Fruit fly (Drosophila melanogaster): ENCODE results near the gene MED30.
A peak's percentile ranks its signal among the peaks of the same experiment; 100 is the strongest.

Gene MED30

dm6 chr3L:636434-636833, 17.5 kb downstream of the MED30 start (continued):
- TF ChIP-seq Sox100B (GFP tag; optimal IDR thresholded peaks at IDR 0.05) (peak; percentile 44), CTCF (GFP tag; optimal IDR thresholded peaks at IDR 0.05) (peak; percentile 25), CG43689 (GFP tag; IDR thresholded peaks at IDR 0.05) (no peak), CG4404 (GFP tag; IDR thresholded peaks at IDR 0.05) (peak; percentile 63), cas (GFP tag; IDR thresholded peaks at IDR 0.05) (no peak), CG17186 (GFP tag; optimal IDR thresholded peaks at IDR 0.05) (peak; percentile 6), salm (tag; optimal IDR thresholded peaks at IDR 0.05) (peak; percentile 59), ham (GFP tag; IDR thresholded peaks at IDR 0.05) (no peak), eve (GFP tag; optimal IDR thresholded peaks at IDR 0.05) (peak in 1 of 2 experiments; percentile 64), CG4424 (GFP tag; optimal IDR thresholded peaks at IDR 0.05) (peak; percentile 75), CG11723 (GFP tag; optimal IDR thresholded peaks at IDR 0.05) (peak; percentile 52), CG14014 (GFP tag; IDR thresholded peaks at IDR 0.05) (peak; percentile 32; the same call in 1 of the 2 replicates), Antp (GFP tag; optimal IDR thresholded peaks at IDR 0.05) (peak; percentile 21), Sry-δ (GFP tag; optimal IDR thresholded peaks at IDR 0.05) (no peak), Abd-B (GFP tag; optimal IDR thresholded peaks at IDR 0.05) (peak; percentile 15), CG10209 (GFP tag; optimal IDR thresholded peaks at IDR 0.05) (peak; percentile 70), CG9215 (GFP tag; IDR thresholded peaks at IDR 0.05) (no peak), CG11695 (GFP tag; IDR thresholded peaks at IDR 0.05) (0 out of 3 replicates have a peak, but pooled peaks have one; percentile 25), sd (tag; optimal IDR thresholded peaks at IDR 0.05) (no peak), lov (optimal IDR thresholded peaks at IDR 0.05) (no peak), lov (GFP tag; IDR thresholded peaks at IDR 0.05) (0 out of 3 replicates have a peak, but pooled peaks have one; percentile 69), CG15696 (tag; optimal IDR thresholded peaks at IDR 0.05) (peak; percentile 37), zen2 (GFP tag; IDR thresholded peaks at IDR 0.05; ENCODE audit: partially characterized antibody) (no peak), Spps (tag; optimal IDR thresholded peaks at IDR 0.05) (peak; percentile 58), CG10274 (GFP tag; optimal IDR thresholded peaks at IDR 0.05) (no peak), Dp (GFP tag; optimal IDR thresholded peaks at IDR 0.05) (no peak), Hr3 (GFP tag; optimal IDR thresholded peaks at IDR 0.05) (peak; percentile 57), CG1024 (GFP tag; IDR thresholded peaks at IDR 0.05) (peak; percentile 46; the same call in 1 of the 2 replicates), CG9932 (GFP tag; IDR thresholded peaks at IDR 0.05) (no peak), CG17568 (GFP tag; optimal IDR thresholded peaks at IDR 0.05) (peak; percentile 35), jigr1 (GFP tag; IDR thresholded peaks at IDR 0.05) (0 out of 3 replicates have a peak, but pooled peaks have one; percentile 16), CG12155 (GFP tag; optimal IDR thresholded peaks at IDR 0.05) (peak; percentile 28), CG13424 (tag; optimal IDR thresholded peaks at IDR 0.05) (peak; percentile 42), BEAF-32 (GFP tag; optimal IDR thresholded peaks at IDR 0.05) (no peak), pum (GFP tag; optimal IDR thresholded peaks at IDR 0.05) (peak; percentile 54), CG11093 (GFP tag; IDR thresholded peaks at IDR 0.05) (0 out of 3 replicates have a peak, but pooled peaks have one; percentile 36), hbn (GFP tag; IDR thresholded peaks at IDR 0.05; ENCODE audit: partially characterized antibody) (no peak), gce (GFP tag; IDR thresholded peaks at IDR 0.05) (peak; percentile 71; the same call in 1 of the 3 replicates), CG6813 (GFP tag; optimal IDR thresholded peaks at IDR 0.05) (peak; percentile 50), lilli (GFP tag; optimal IDR thresholded peaks at IDR 0.05) (peak; percentile 64), Adf1 (GFP tag; IDR thresholded peaks at IDR 0.05) (no peak), knrl (GFP tag; IDR thresholded peaks at IDR 0.05; ENCODE audit: partially characterized antibody) (no peak), CG17385 (GFP tag; optimal IDR thresholded peaks at IDR 0.05) (peak; percentile 43), schlank (tag; optimal IDR thresholded peaks at IDR 0.05) (no peak), Doc3 (GFP tag; IDR thresholded peaks at IDR 0.05; ENCODE audit: partially characterized antibody) (no peak), jumu (GFP tag; optimal IDR thresholded peaks at IDR 0.05) (peak; percentile 31), Usf (GFP tag; optimal IDR thresholded peaks at IDR 0.05) (no peak), Mad (GFP tag; optimal IDR thresholded peaks at IDR 0.05) (peak; percentile 57), Pdp1 (GFP tag; optimal IDR thresholded peaks at IDR 0.05) (peak; percentile 25 to 36), slbo (GFP tag; IDR thresholded peaks at IDR 0.05) (peak; percentile 54), CG10543 (GFP tag; optimal IDR thresholded peaks at IDR 0.05) (no peak)

Data from whole organism, embryonic.